Fruit fly (Drosophila melanogaster): ENCODE data around the gene Brr2.
A peak's percentile ranks its signal among the peaks of the same experiment; 100 is the strongest.

The Brr2 gene

dm6 chr3L:15988039-15988546 lies 20.4 kb upstream of the Brr2 start, which contains the start of gene Hip14 (continued):
- no peak for TF ChIP-seq tup (GFP tag; optimal IDR thresholded peaks at IDR 0.05)
- no peak for TF ChIP-seq CG1792 (GFP tag; optimal IDR thresholded peaks at IDR 0.05)
- peak; percentile 86 for TF ChIP-seq CG3995 (GFP tag; optimal IDR thresholded peaks at IDR 0.05)
- no peak for TF ChIP-seq Eip74EF (GFP tag; optimal IDR thresholded peaks at IDR 0.05)
- TF ChIP-seq Dp (GFP tag; optimal IDR thresholded peaks at IDR 0.05), result peak; percentile 39
- TF ChIP-seq CG34422 (GFP tag; IDR thresholded peaks at IDR 0.05), result peak; percentile 78; the same call in 2 of the 3 replicates
- no peak for TF ChIP-seq Hand (GFP tag; optimal IDR thresholded peaks at IDR 0.05)
- TF ChIP-seq CG10462 (GFP tag; optimal IDR thresholded peaks at IDR 0.05), result no peak
- TF ChIP-seq NFAT (GFP tag; IDR thresholded peaks at IDR 0.05), result no peak
- peak; percentile 80 for TF ChIP-seq Med (GFP tag)
- TF ChIP-seq Fer2 (tag; optimal IDR thresholded peaks at IDR 0.05), result no peak
- no peak for TF ChIP-seq onecut (GFP tag; IDR thresholded peaks at IDR 0.05)
- TF ChIP-seq CG32767 (GFP tag; IDR thresholded peaks at IDR 0.05), result 0 out of 2 replicates have a peak, but pooled peaks have one; percentile 13
- TF ChIP-seq CG2120 (GFP tag; optimal IDR thresholded peaks at IDR 0.05), result peak; percentile 7
- peak; percentile 56 for TF ChIP-seq CG15479 (GFP tag; optimal IDR thresholded peaks at IDR 0.05)
- no peak for TF ChIP-seq hb (GFP tag; IDR thresholded peaks at IDR 0.05; ENCODE audit: partially characterized antibody)
- no peak for TF ChIP-seq al (GFP tag; IDR thresholded peaks at IDR 0.05)
- TF ChIP-seq Atf6 (GFP tag; IDR thresholded peaks at IDR 0.05), result no peak
- TF ChIP-seq Side (GFP tag; optimal IDR thresholded peaks at IDR 0.05), result no peak
- TF ChIP-seq Spps (tag; optimal IDR thresholded peaks at IDR 0.05), result no peak
- TF ChIP-seq kni (GFP tag; optimal IDR thresholded peaks at IDR 0.05), result no peak
- no peak for TF ChIP-seq ems (GFP tag; optimal IDR thresholded peaks at IDR 0.05)
- TF ChIP-seq CG7987 (GFP tag; optimal IDR thresholded peaks at IDR 0.05), result no peak
- TF ChIP-seq CG7928 (GFP tag; optimal IDR thresholded peaks at IDR 0.05), result no peak
- peak; percentile 54 for TF ChIP-seq CG9797 (GFP tag; optimal IDR thresholded peaks at IDR 0.05)
- TF ChIP-seq fu2 (GFP tag; optimal IDR thresholded peaks at IDR 0.05), result no peak
- no peak for TF ChIP-seq CG10431 (GFP tag; optimal IDR thresholded peaks at IDR 0.05)
- no peak for TF ChIP-seq CG17568 (GFP tag; optimal IDR thresholded peaks at IDR 0.05)
- peak; percentile 54 for TF ChIP-seq stwl (tag; optimal IDR thresholded peaks at IDR 0.05)
- peak; percentile 52 for TF ChIP-seq pzg (GFP tag; optimal IDR thresholded peaks at IDR 0.05)
- no peak for TF ChIP-seq sisA (GFP tag; IDR thresholded peaks at IDR 0.05)
- no peak for TF ChIP-seq Rx (GFP tag; IDR thresholded peaks at IDR 0.05)
- TF ChIP-seq org-1 (GFP tag; optimal IDR thresholded peaks at IDR 0.05), result peak; percentile 17
- TF ChIP-seq p53 (GFP tag; optimal IDR thresholded peaks at IDR 0.05), result no peak
- TF ChIP-seq CG13123 (GFP tag; optimal IDR thresholded peaks at IDR 0.05), result no peak
- TF ChIP-seq CG9215 (GFP tag; IDR thresholded peaks at IDR 0.05), result no peak
- TF ChIP-seq prd (optimal IDR thresholded peaks at IDR 0.05), result no peak
- 0 out of 3 replicates have a peak, but pooled peaks have one; percentile 17 for TF ChIP-seq prd (GFP tag; IDR thresholded peaks at IDR 0.05)
- TF ChIP-seq Gsc (GFP tag; IDR thresholded peaks at IDR 0.05), result no peak
- TF ChIP-seq Ets97D (GFP tag; optimal IDR thresholded peaks at IDR 0.05), result peak; percentile 46
- TF ChIP-seq CG9876 (GFP tag; optimal IDR thresholded peaks at IDR 0.05), result no peak
- no peak for TF ChIP-seq gcm (GFP tag; optimal IDR thresholded peaks at IDR 0.05)
- no peak for TF ChIP-seq Mad (GFP tag; optimal IDR thresholded peaks at IDR 0.05)
- TF ChIP-seq Ptx1 (GFP tag; IDR thresholded peaks at IDR 0.05), result no peak
- no peak for TF ChIP-seq CG15601 (tag; optimal IDR thresholded peaks at IDR 0.05)
- no peak for TF ChIP-seq Meics (GFP tag; optimal IDR thresholded peaks at IDR 0.05)
- no peak for TF ChIP-seq Jarid2 (GFP tag; optimal IDR thresholded peaks at IDR 0.05)
- TF ChIP-seq CG15696 (tag; optimal IDR thresholded peaks at IDR 0.05), result no peak
- no peak for TF ChIP-seq CG16813 (GFP tag; IDR thresholded peaks at IDR 0.05; ENCODE audit: partially characterized antibody)
- TF ChIP-seq CG6813 (GFP tag; optimal IDR thresholded peaks at IDR 0.05), result no peak
- peak; percentile 98 for TF ChIP-seq MESR4 (GFP tag; optimal IDR thresholded peaks at IDR 0.05)
